Worm (Caenorhabditis elegans): ENCODE data around the gene srx-58.

srx-58 gene

ce11 chrV:15341404-15341803, 11.1 kb upstream of the srx-58 start, which contains the start of gene clec-229:
TSS of gene clec-229 (minus strand) at chrV:15341504.
- TF ChIP-seq C06A6.2 (GFP tag; conservative IDR thresholded peaks at IDR 0.05) (no peak), repo-1 (tag; optimal IDR thresholded peaks at IDR 0.05) (no peak), mcd-1 (GFP tag; IDR thresholded peaks at IDR 0.05) (no peak), lag-1 (GFP tag; IDR thresholded peaks at IDR 0.05) (no peak), nhr-179 (tag; optimal IDR thresholded peaks at IDR 0.05) (no peak)

ce11 chrV:15344481-15344880, 8.0 kb upstream of the srx-58 start, which contains the start of gene wrt-8:
TSS of gene wrt-8 (minus strand) at chrV:15344581.
- TF ChIP-seq nhr-120 (GFP tag; IDR thresholded peaks at IDR 0.05): 0 out of 2 replicates have a peak, but pooled peaks have one; percentile 11
- no peak for TF ChIP-seq attf-5 (GFP tag; optimal IDR thresholded peaks at IDR 0.05)
- TF ChIP-seq let-526 (GFP tag; IDR thresholded peaks at IDR 0.05): no peak

- no peak for TF ChIP-seq ZK185.1 (tag; optimal IDR thresholded peaks at IDR 0.05; ENCODE audit: poor library complexity, severe bottlenecking)
- TF ChIP-seq ztf-6 (GFP tag; IDR thresholded peaks at IDR 0.05): no peak
- no peak for TF ChIP-seq B0336.3 (GFP tag; IDR thresholded peaks at IDR 0.05)
- TF ChIP-seq snpc-1.1 (tag; optimal IDR thresholded peaks at IDR 0.05; ENCODE audit: insufficient read depth): no peak
Observed at ce11 chrV:15347292-15347691, 5.2 kb upstream of the srx-58 start, which contains the start of gene C29F3.3. TSS of gene C29F3.3 (minus strand) at chrV:15347392.

- TF ChIP-seq zim-3 (tag; optimal IDR thresholded peaks at IDR 0.05) (no peak), ccch-3 (GFP tag; optimal IDR thresholded peaks at IDR 0.05) (no peak), ceh-27 (GFP tag; optimal IDR thresholded peaks at IDR 0.05) (no peak), F52B5.7 (tag; optimal IDR thresholded peaks at IDR 0.05) (no peak), nfya-1 (tag; optimal IDR thresholded peaks at IDR 0.05; ENCODE audit: borderline replicate concordance, insufficient read depth) (no peak), nhr-120 (GFP tag; IDR thresholded peaks at IDR 0.05) (no peak), attf-6 (GFP tag; IDR thresholded peaks at IDR 0.05) (no peak), F57C9.4 (tag; optimal IDR thresholded peaks at IDR 0.05) (no peak), mes-4 (tag; optimal IDR thresholded peaks at IDR 0.05) (no peak), egl-44 (GFP tag; IDR thresholded peaks at IDR 0.05) (no peak), xnd-1 (tag; optimal IDR thresholded peaks at IDR 0.05) (no peak), nhr-179 (tag; optimal IDR thresholded peaks at IDR 0.05) (no peak), hrde-1 (tag; optimal IDR thresholded peaks at IDR 0.05; ENCODE audit: borderline replicate concordance) (no peak), madf-8 (GFP tag; conservative IDR thresholded peaks at IDR 0.05) (no peak), lin-26 (GFP tag; IDR thresholded peaks at IDR 0.05) (no peak), bed-1 (GFP tag; IDR thresholded peaks at IDR 0.05) (no peak), lin-54 (GFP tag; optimal IDR thresholded peaks at IDR 0.05) (no peak), aptf-3 (GFP tag; IDR thresholded peaks at IDR 0.05) (no peak), snpc-1.1 (tag; optimal IDR thresholded peaks at IDR 0.05; ENCODE audit: insufficient read depth) (no peak), egrh-3 (GFP tag; IDR thresholded peaks at IDR 0.05) (no peak)
Observed at ce11 chrV:15349044-15349443, 3.4 kb upstream of the srx-58 start, which contains the start of gene clec-230. TSS of gene clec-230 (minus strand) at chrV:15349144.

DNA sequence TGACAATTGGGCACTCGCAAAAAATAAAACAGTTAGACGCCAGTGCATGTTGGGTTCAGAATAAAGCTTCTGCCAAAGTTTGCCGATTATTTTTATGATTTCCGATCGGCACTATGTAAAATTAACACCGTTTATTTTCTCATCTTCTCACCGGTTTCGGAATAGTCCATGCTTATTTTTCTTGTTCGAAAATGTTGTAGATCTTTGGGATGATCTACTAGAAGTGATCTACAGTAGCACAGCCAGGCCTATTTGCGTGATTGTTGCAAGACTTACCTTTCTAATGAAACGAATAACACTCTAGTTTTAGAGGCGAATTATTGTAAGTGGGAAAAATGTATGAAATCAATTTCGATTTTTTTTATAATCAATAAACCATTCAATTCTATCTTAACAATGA, 1.9 kb upstream of the srx-58 start, which contains the start of gene clec-231:
Gene clec-231 (minus strand): TSS at position 101 of the 400 bp plus-strand sequence.
- TF ChIP-seq ceh-91 (GFP tag; IDR thresholded peaks at IDR 0.05): no peak
- TF ChIP-seq efl-1 (GFP tag; optimal IDR thresholded peaks at IDR 0.05): no peak
- TF ChIP-seq pha-4 (tag; optimal IDR thresholded peaks at IDR 0.05): no peak
- TF ChIP-seq F23B12.7 (tag; optimal IDR thresholded peaks at IDR 0.05; ENCODE audit: insufficient read depth): no peak
- no peak for TF ChIP-seq dpff-1 (tag; optimal IDR thresholded peaks at IDR 0.05)
- no peak for TF ChIP-seq him-1 (tag; optimal IDR thresholded peaks at IDR 0.05)
- no peak for TF ChIP-seq B0336.3 (GFP tag; IDR thresholded peaks at IDR 0.05)
- TF ChIP-seq F52B5.7 (tag; optimal IDR thresholded peaks at IDR 0.05): no peak
- TF ChIP-seq hrde-1 (tag; optimal IDR thresholded peaks at IDR 0.05; ENCODE audit: borderline replicate concordance): no peak
- no peak for TF ChIP-seq ceh-27 (GFP tag; optimal IDR thresholded peaks at IDR 0.05)
- TF ChIP-seq nhr-80 (tag; optimal IDR thresholded peaks at IDR 0.05): no peak
- no peak for TF ChIP-seq Y53F4B.3 (GFP tag; IDR thresholded peaks at IDR 0.05)
- no peak for TF ChIP-seq hlh-26 (GFP tag; conservative IDR thresholded peaks at IDR 0.05)
- no peak for TF ChIP-seq lag-1 (GFP tag; IDR thresholded peaks at IDR 0.05)
- TF ChIP-seq B0019.2 (GFP tag; conservative IDR thresholded peaks at IDR 0.05): no peak
- no peak for TF ChIP-seq snpc-4 (GFP tag; optimal IDR thresholded peaks at IDR 0.05)
- TF ChIP-seq snpc-4 (tag; optimal IDR thresholded peaks at IDR 0.05): no peak
- no peak for TF ChIP-seq F10E7.11 (tag; optimal IDR thresholded peaks at IDR 0.05)

All from whole organism, young adult.